Worm (Caenorhabditis elegans): ENCODE measurements around the gene ver-1.

ver-1 gene

DNA sequence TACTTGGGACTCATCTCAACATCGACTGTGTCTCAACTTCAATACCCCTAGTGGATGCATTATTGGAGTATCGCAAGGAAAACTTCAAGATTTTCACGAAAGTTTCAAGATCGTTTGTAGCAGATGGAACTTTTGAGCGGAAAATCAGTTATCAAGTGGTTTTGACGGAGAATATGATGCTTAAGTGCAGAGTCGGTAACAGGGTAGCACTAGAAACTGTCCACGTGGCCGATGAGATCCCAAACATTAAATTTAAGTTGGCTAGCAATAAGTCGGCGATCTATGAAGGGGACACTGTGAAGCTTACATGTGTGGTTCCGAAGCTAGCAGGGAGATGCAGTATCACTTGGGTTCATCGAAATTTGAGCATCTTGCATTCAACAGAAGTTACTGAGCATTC lies 2.5 kb downstream of the ver-1 start:
- TF ChIP-seq cog-1 (tag; optimal IDR thresholded peaks at IDR 0.05) (no peak), T22C8.4 (GFP tag; IDR thresholded peaks at IDR 0.05) (no peak), ztf-29 (GFP tag; IDR thresholded peaks at IDR 0.05) (no peak), tab-1 (GFP tag; IDR thresholded peaks at IDR 0.05) (no peak), klf-2 (GFP tag; conservative IDR thresholded peaks at IDR 0.05) (no peak), flt-1 (GFP tag; IDR thresholded peaks at IDR 0.05) (no peak), ztf-23 (GFP tag; IDR thresholded peaks at IDR 0.05) (no peak)

DNA sequence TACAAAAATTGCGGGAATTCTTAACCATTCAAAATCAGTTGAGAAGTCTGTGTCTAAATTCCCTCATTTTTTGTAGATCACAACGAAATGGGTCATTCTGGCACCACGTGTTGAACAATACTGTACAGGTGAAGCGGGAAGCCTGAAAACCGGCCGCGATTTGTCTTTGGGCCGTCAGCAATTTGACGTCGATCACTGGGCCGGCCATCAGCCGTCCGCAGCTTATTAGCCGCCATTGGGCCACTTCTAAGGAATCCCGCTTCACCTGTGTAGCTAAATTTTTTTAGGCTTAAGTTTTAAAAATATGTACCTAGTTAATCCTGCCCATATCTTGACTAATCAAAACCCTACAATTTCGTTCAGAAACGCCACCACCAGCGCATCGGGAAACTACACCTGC lies 3.0 kb downstream of the ver-1 start:
- no peak for TF ChIP-seq med-1 (GFP tag; optimal IDR thresholded peaks at IDR 0.05; ENCODE audit: insufficient read depth)
- TF ChIP-seq ztf-29 (GFP tag; IDR thresholded peaks at IDR 0.05), result no peak
- TF ChIP-seq flt-1 (GFP tag; IDR thresholded peaks at IDR 0.05), result no peak
- no peak for TF ChIP-seq klf-2 (GFP tag; conservative IDR thresholded peaks at IDR 0.05)
- TF ChIP-seq cog-1 (tag; optimal IDR thresholded peaks at IDR 0.05), result no peak
- no peak for TF ChIP-seq ztf-23 (GFP tag; IDR thresholded peaks at IDR 0.05)
- TF ChIP-seq T22C8.4 (GFP tag; IDR thresholded peaks at IDR 0.05), result no peak
- no peak for TF ChIP-seq tab-1 (GFP tag; IDR thresholded peaks at IDR 0.05)
- no peak for TF ChIP-seq ref-1 (GFP tag; conservative IDR thresholded peaks at IDR 0.05)

ce11 chrIII:164775-165174 lies 8.2 kb downstream of the ver-1 start, which contains the start of gene F40G9.8:
Gene F40G9.8, minus strand, starts transcription at chrIII:164875.
- TF ChIP-seq T22C8.4 (GFP tag; IDR thresholded peaks at IDR 0.05), result no peak
- TF ChIP-seq klf-2 (GFP tag; conservative IDR thresholded peaks at IDR 0.05), result no peak
- no peak for TF ChIP-seq tab-1 (GFP tag; IDR thresholded peaks at IDR 0.05)
- TF ChIP-seq med-1 (GFP tag; optimal IDR thresholded peaks at IDR 0.05; ENCODE audit: insufficient read depth), result no peak
- TF ChIP-seq flt-1 (GFP tag; IDR thresholded peaks at IDR 0.05), result no peak
- TF ChIP-seq ztf-29 (GFP tag; IDR thresholded peaks at IDR 0.05), result no peak
- TF ChIP-seq ref-1 (GFP tag; conservative IDR thresholded peaks at IDR 0.05), result no peak
- TF ChIP-seq cog-1 (tag; optimal IDR thresholded peaks at IDR 0.05), result no peak
- no peak for TF ChIP-seq ztf-23 (GFP tag; IDR thresholded peaks at IDR 0.05)

ce11 chrIII:165390-165789 lies 8.8 kb downstream of the ver-1 start, which contains the start of gene F40G9.7:
Gene F40G9.7, plus strand, starts transcription at chrIII:165690.
- TF ChIP-seq T22C8.4 (GFP tag; IDR thresholded peaks at IDR 0.05) (no peak), med-1 (GFP tag; optimal IDR thresholded peaks at IDR 0.05; ENCODE audit: insufficient read depth) (no peak)

ce11 chrIII:169478-169877 lies 12.9 kb downstream of the ver-1 start, which contains the start of gene F40G9.18:
Gene F40G9.18, minus strand, starts transcription at chrIII:169578.
- TF ChIP-seq ref-1 (GFP tag; conservative IDR thresholded peaks at IDR 0.05) (no peak), T22C8.4 (GFP tag; IDR thresholded peaks at IDR 0.05) (no peak), med-1 (GFP tag; optimal IDR thresholded peaks at IDR 0.05; ENCODE audit: insufficient read depth) (no peak), ztf-29 (GFP tag; IDR thresholded peaks at IDR 0.05) (no peak), ztf-23 (GFP tag; IDR thresholded peaks at IDR 0.05) (no peak), flt-1 (GFP tag; IDR thresholded peaks at IDR 0.05) (no peak), cog-1 (tag; optimal IDR thresholded peaks at IDR 0.05) (no peak), tab-1 (GFP tag; IDR thresholded peaks at IDR 0.05) (no peak), klf-2 (GFP tag; conservative IDR thresholded peaks at IDR 0.05) (no peak)

- TF ChIP-seq ztf-29 (GFP tag; IDR thresholded peaks at IDR 0.05) (no peak), T22C8.4 (GFP tag; IDR thresholded peaks at IDR 0.05) (no peak), klf-2 (GFP tag; conservative IDR thresholded peaks at IDR 0.05) (no peak), ztf-23 (GFP tag; IDR thresholded peaks at IDR 0.05) (no peak)
Measured at ce11 chrIII:171617-172016, 15.0 kb downstream of the ver-1 start, which contains the start of the genes F40G9.9 and F40G9.12. Gene F40G9.9, minus strand, starts transcription at chrIII:171717. Gene F40G9.12, plus strand, starts transcription at chrIII:171847.

DNA sequence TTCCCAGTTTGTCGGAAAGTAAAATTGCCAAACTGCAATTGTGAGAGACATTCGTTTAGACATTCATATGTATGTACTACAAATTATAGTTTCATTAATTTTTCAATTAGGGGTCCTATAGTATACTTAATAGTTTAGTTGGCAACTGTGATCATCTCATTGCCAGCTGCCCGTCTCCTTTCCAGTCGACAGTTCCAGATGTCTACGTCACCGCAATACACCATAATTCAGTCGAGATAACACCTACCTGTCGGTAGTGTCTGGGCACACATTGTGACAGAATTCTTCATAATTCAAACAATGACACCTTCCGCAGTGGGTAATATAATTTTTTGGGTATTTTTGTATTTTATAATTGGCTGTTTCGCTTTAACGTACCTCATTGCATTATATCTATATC lies 16.9 kb downstream of the ver-1 start, which contains the start of gene F40G9.19:
TSS of gene F40G9.19 (plus strand) at position 301 of the 400 bp plus-strand sequence.
- TF ChIP-seq med-1 (GFP tag; optimal IDR thresholded peaks at IDR 0.05; ENCODE audit: insufficient read depth), result no peak
- no peak for TF ChIP-seq ztf-29 (GFP tag; IDR thresholded peaks at IDR 0.05)
- no peak for TF ChIP-seq flt-1 (GFP tag; IDR thresholded peaks at IDR 0.05)
- TF ChIP-seq cog-1 (tag; optimal IDR thresholded peaks at IDR 0.05), result no peak
- TF ChIP-seq T22C8.4 (GFP tag; IDR thresholded peaks at IDR 0.05), result no peak
- TF ChIP-seq klf-2 (GFP tag; conservative IDR thresholded peaks at IDR 0.05), result no peak
- TF ChIP-seq ref-1 (GFP tag; conservative IDR thresholded peaks at IDR 0.05), result no peak
- no peak for TF ChIP-seq tab-1 (GFP tag; IDR thresholded peaks at IDR 0.05)
- TF ChIP-seq ztf-23 (GFP tag; IDR thresholded peaks at IDR 0.05), result no peak

ce11 chrIII:175733-176132 lies 19.1 kb downstream of the ver-1 start, which contains the start of gene clec-148:
Gene clec-148, minus strand, starts transcription at chrIII:175833.
- TF ChIP-seq klf-2 (GFP tag; conservative IDR thresholded peaks at IDR 0.05) (no peak), ztf-29 (GFP tag; IDR thresholded peaks at IDR 0.05) (no peak), ref-1 (GFP tag; conservative IDR thresholded peaks at IDR 0.05) (no peak), med-1 (GFP tag; optimal IDR thresholded peaks at IDR 0.05; ENCODE audit: insufficient read depth) (no peak), flt-1 (GFP tag; IDR thresholded peaks at IDR 0.05) (no peak), ztf-23 (GFP tag; IDR thresholded peaks at IDR 0.05) (no peak), T22C8.4 (GFP tag; IDR thresholded peaks at IDR 0.05) (no peak), cog-1 (tag; optimal IDR thresholded peaks at IDR 0.05) (no peak), tab-1 (GFP tag; IDR thresholded peaks at IDR 0.05) (no peak)

- TF ChIP-seq klf-2 (GFP tag; conservative IDR thresholded peaks at IDR 0.05) (no peak), ztf-23 (GFP tag; IDR thresholded peaks at IDR 0.05) (no peak), ref-1 (GFP tag; conservative IDR thresholded peaks at IDR 0.05) (no peak), ztf-29 (GFP tag; IDR thresholded peaks at IDR 0.05) (no peak), med-1 (GFP tag; optimal IDR thresholded peaks at IDR 0.05; ENCODE audit: insufficient read depth) (no peak), flt-1 (GFP tag; IDR thresholded peaks at IDR 0.05) (no peak), tab-1 (GFP tag; IDR thresholded peaks at IDR 0.05) (no peak), cog-1 (tag; optimal IDR thresholded peaks at IDR 0.05) (no peak), T22C8.4 (GFP tag; IDR thresholded peaks at IDR 0.05) (no peak)
Measured at ce11 chrIII:177715-178114, 21.1 kb downstream of the ver-1 start, which contains the start of gene F40G9.14. Gene F40G9.14, minus strand, starts transcription at chrIII:177815.

DNA sequence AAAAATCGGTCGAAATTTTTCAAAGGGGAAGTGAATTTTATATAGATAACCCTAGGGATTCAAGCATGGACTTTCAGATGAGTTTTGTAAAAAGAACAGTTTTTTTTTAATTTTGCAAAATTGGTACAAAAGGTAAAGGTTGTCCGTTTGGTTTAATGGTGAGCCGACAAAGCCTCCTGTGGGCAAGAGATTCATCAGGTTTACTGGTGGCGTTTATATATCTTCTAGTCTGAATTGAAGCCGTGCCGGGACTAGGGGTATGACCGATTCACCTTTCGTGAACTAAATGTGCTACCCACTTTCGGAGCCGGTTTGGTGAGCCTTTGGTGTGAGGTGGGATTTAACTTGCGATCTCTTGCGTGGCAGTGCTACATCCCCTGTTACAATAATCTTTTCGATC lies 21.5 kb downstream of the ver-1 start:
- TF ChIP-seq ztf-29 (GFP tag; IDR thresholded peaks at IDR 0.05), result no peak
- no peak for TF ChIP-seq ref-1 (GFP tag; conservative IDR thresholded peaks at IDR 0.05)
- TF ChIP-seq T22C8.4 (GFP tag; IDR thresholded peaks at IDR 0.05), result no peak
- TF ChIP-seq med-1 (GFP tag; optimal IDR thresholded peaks at IDR 0.05; ENCODE audit: insufficient read depth), result no peak
- TF ChIP-seq klf-2 (GFP tag; conservative IDR thresholded peaks at IDR 0.05), result no peak
- no peak for TF ChIP-seq flt-1 (GFP tag; IDR thresholded peaks at IDR 0.05)
- no peak for TF ChIP-seq ztf-23 (GFP tag; IDR thresholded peaks at IDR 0.05)
- TF ChIP-seq tab-1 (GFP tag; IDR thresholded peaks at IDR 0.05), result no peak
- no peak for TF ChIP-seq cog-1 (tag; optimal IDR thresholded peaks at IDR 0.05)
